Fruit fly (Drosophila melanogaster): ENCODE data around the gene CG14384.
A peak's percentile ranks its signal among the peaks of the same experiment; 100 is the strongest.

CG14384 gene

DNA sequence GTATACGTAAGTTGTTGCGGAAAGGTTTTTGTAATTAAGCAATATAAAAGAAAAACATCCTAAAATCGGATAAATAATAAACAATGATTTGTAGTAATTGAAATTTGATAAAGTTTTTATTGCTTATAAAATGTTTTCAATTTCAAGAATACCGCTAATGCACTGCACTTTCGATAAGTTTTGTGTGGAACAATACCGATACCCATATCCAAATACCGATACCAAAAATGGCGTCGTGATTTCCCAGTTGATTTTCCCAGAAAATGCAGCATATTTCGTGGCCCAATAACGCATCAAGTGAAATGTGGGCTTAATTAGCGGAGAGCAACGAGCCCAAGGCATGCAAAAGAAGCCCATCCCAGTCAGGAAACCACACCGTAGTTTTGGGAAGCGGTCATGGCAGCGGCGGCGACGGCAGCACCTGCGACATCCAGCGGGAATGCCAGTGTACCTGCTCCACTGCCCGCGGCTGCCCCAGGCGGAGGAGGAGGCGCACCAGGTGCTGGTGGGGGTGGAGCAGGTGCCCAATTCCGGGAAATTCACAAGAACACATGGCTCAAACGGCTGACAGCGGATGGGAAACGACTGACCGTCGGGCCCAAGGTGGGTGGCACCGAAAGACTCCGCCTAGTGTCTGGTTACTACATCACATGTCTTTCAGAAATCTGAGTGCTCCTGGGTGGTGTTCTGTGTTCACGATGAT, 18.5 kb upstream of the CG14384 start, which contains the start of gene CG31342 (continued):
- TF ChIP-seq Hmx (GFP tag; optimal IDR thresholded peaks at IDR 0.05) (no peak), Nf-YA (GFP tag; IDR thresholded peaks at IDR 0.05) (0 out of 2 replicates have a peak, but pooled peaks have one; percentile 12), kay (GFP tag; optimal IDR thresholded peaks at IDR 0.05) (no peak), bowl (GFP tag; IDR thresholded peaks at IDR 0.05) (no peak), hkb (optimal IDR thresholded peaks at IDR 0.05) (no peak), hkb (GFP tag; IDR thresholded peaks at IDR 0.05) (peak; percentile 40; the same call in 1 of the 2 replicates), CG18476 (GFP tag; optimal IDR thresholded peaks at IDR 0.05) (no peak), psq (GFP tag; optimal IDR thresholded peaks at IDR 0.05) (no peak), crol (GFP tag; IDR thresholded peaks at IDR 0.05) (no peak), exex (tag; optimal IDR thresholded peaks at IDR 0.05) (no peak), hbn (GFP tag; IDR thresholded peaks at IDR 0.05; ENCODE audit: partially characterized antibody) (peak; percentile 60), Aef1 (GFP tag; IDR thresholded peaks at IDR 0.05) (no peak), CG10366 (GFP tag; IDR thresholded peaks at IDR 0.05) (no peak), vnd (GFP tag; IDR thresholded peaks at IDR 0.05; ENCODE audit: partially characterized antibody) (peak; percentile 45), zen (tag; optimal IDR thresholded peaks at IDR 0.05) (peak; percentile 48), CG10654 (GFP tag; optimal IDR thresholded peaks at IDR 0.05) (no peak), CHES-1-like (GFP tag; optimal IDR thresholded peaks at IDR 0.05) (no peak), ap (GFP tag; IDR thresholded peaks at IDR 0.05) (no peak), CG7839 (tag; optimal IDR thresholded peaks at IDR 0.05) (no peak), Bdp1 (GFP tag; optimal IDR thresholded peaks at IDR 0.05) (no peak), CG13624 (GFP tag; optimal IDR thresholded peaks at IDR 0.05) (peak; percentile 67), CG8924 (tag; optimal IDR thresholded peaks at IDR 0.05) (peak; percentile 59), Dref (GFP tag; IDR thresholded peaks at IDR 0.05) (peak; percentile 70), inv (GFP tag; IDR thresholded peaks at IDR 0.05; ENCODE audit: partially characterized antibody) (peak; percentile 32; the same call in 1 of the 2 replicates), CG1792 (GFP tag; optimal IDR thresholded peaks at IDR 0.05) (no peak), CG6272 (GFP tag; IDR thresholded peaks at IDR 0.05) (no peak), chn (GFP tag; optimal IDR thresholded peaks at IDR 0.05) (no peak), yki (optimal IDR thresholded peaks at IDR 0.05) (no peak), CG11560 (tag; IDR thresholded peaks at IDR 0.05) (no peak), oc (tag; optimal IDR thresholded peaks at IDR 0.05) (no peak), slbo (GFP tag; IDR thresholded peaks at IDR 0.05) (peak; percentile 41; the same call in 1 of the 2 replicates), sna (GFP tag; IDR thresholded peaks at IDR 0.05; ENCODE audit: partially characterized antibody) (peak; percentile 61; the same call in 1 of the 2 replicates), CG14965 (GFP tag; optimal IDR thresholded peaks at IDR 0.05; ENCODE audit: borderline replicate concordance) (no peak), CG12744 (GFP tag; optimal IDR thresholded peaks at IDR 0.05) (no peak), CG15601 (tag; optimal IDR thresholded peaks at IDR 0.05) (peak; percentile 56), otp (GFP tag; IDR thresholded peaks at IDR 0.05) (peak; percentile 29; the same call in 1 of the 3 replicates), Pdp1 (GFP tag; optimal IDR thresholded peaks at IDR 0.05) (peak in 1 of 2 experiments; percentile 31), bcd (GFP tag; optimal IDR thresholded peaks at IDR 0.05) (no peak), CG3838 (GFP tag; optimal IDR thresholded peaks at IDR 0.05) (no peak), mam (GFP tag; optimal IDR thresholded peaks at IDR 0.05) (no peak), vvl (GFP tag; IDR thresholded peaks at IDR 0.05) (peak; percentile 63; the same call in 1 of the 2 replicates), CG1832 (GFP tag; optimal IDR thresholded peaks at IDR 0.05) (no peak), al (GFP tag; IDR thresholded peaks at IDR 0.05) (no peak), tio (GFP tag; optimal IDR thresholded peaks at IDR 0.05) (no peak), CG6854 (GFP tag; optimal IDR thresholded peaks at IDR 0.05) (no peak), trem (tag; optimal IDR thresholded peaks at IDR 0.05) (peak; percentile 51), dysf (GFP tag; IDR thresholded peaks at IDR 0.05) (no peak), Neu2 (GFP tag; optimal IDR thresholded peaks at IDR 0.05; ENCODE audit: borderline replicate concordance) (no peak), CG8478 (optimal IDR thresholded peaks at IDR 0.05) (no peak), toy (GFP tag; IDR thresholded peaks at IDR 0.05) (no peak), Xrp1 (GFP tag; IDR thresholded peaks at IDR 0.05) (peak; percentile 55; the same call in 1 of the 2 replicates)

All from whole organism, embryonic.